Worm (Caenorhabditis elegans) whole organism, early embryonic: ENCODE results near the gene lido-6.

Source experiments
- F13C5.2 ChIP-seq: sonication (generic microtip); optimal IDR thresholded peaks from 2 replicates; lab custom pipeline; 2017; ENCODE audit warnings: mild to moderate bottlenecking, missing genetic modification characterization, inconsistent platforms, missing compliant biosample characterization
- aly-1 ChIP-seq: sonication (generic microtip); optimal IDR thresholded peaks from 2 replicates; lab custom pipeline; 2016; ENCODE audit warnings: missing genetic modification characterization, missing compliant biosample characterization
- ceh-13 ChIP-seq: fragments of 200-800 bp; sonication (Bioruptor generic); optimal IDR thresholded peaks from 2 replicates; lab custom pipeline; 2018; ENCODE audit warnings: mild to moderate bottlenecking, missing genetic modification characterization, missing compliant biosample characterization
- tra-4 ChIP-seq: sonication (generic microtip); optimal IDR thresholded peaks from 2 replicates; lab custom pipeline; 2017; ENCODE audit warnings: missing genetic modification characterization, missing compliant biosample characterization

DNA sequence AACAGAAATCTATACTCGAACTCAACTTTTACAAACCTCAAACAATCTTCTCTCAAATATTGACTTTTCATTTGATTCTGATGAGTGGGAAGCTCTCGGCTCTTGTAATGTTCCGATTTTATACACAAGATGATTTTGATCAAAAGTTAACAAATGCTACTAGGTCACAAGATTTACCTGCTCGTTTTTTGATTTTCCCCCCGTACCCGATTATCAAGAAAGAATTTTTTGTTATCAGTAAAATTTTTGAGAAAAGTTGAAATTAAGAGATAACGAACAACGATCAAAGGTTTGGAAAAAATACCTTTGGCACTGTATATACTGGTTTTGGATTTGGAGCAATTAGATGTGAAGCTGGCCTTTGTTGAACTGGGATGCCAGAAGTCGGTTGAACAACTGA, 50.2 kb downstream of the lido-6 start:
- TF ChIP-seq ceh-13 (GFP tag; lab: Kevin White, UChicago) (no peak), aly-1 (no peak), F13C5.2 (tag; lab: Kevin White, UChicago) (no peak), tra-4 (tag; lab: Kevin White, UChicago) (no peak)
